Worm (Caenorhabditis elegans): Measurements from ENCODE around the gene C36B7.4.
A peak's percentile ranks its signal among the peaks of the same experiment; 100 is the strongest.

Gene C36B7.4

DNA sequence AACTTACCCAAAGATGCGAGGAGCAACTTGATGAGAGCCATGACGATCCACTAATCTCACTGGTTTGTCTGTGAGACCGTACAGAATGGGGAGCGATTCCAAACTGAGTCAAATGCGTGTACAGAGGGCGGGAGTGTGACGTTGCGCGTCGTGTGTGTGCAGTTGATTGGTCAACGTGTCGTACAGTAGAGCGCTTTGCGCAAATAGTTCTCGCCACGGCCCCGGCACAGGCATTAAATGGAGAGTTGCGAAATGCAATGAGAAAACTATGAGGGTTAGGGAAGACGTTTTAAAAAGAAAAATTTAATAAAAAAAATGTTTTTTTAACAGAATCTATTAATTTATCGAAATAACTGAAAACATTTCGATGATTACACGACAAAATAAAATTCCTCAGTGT lies 17.4 kb downstream of the C36B7.4 start, which contains the start of gene pdi-6 (continued):
- no peak for TF ChIP-seq mbf-1 (tag; optimal IDR thresholded peaks at IDR 0.05)
- peak; percentile 2 for TF ChIP-seq R02D3.7 (tag; optimal IDR thresholded peaks at IDR 0.05)
- no peak for TF ChIP-seq nhr-12 (tag; optimal IDR thresholded peaks at IDR 0.05)
- TF ChIP-seq ztf-4 (tag; optimal IDR thresholded peaks at IDR 0.05): peak; percentile 58
- TF ChIP-seq gmeb-1 (tag; optimal IDR thresholded peaks at IDR 0.05): peak; percentile 84
- no peak for TF ChIP-seq unc-39 (tag; optimal IDR thresholded peaks at IDR 0.05)
- TF ChIP-seq ztf-1 (GFP tag; conservative IDR thresholded peaks at IDR 0.05): no peak

DNA sequence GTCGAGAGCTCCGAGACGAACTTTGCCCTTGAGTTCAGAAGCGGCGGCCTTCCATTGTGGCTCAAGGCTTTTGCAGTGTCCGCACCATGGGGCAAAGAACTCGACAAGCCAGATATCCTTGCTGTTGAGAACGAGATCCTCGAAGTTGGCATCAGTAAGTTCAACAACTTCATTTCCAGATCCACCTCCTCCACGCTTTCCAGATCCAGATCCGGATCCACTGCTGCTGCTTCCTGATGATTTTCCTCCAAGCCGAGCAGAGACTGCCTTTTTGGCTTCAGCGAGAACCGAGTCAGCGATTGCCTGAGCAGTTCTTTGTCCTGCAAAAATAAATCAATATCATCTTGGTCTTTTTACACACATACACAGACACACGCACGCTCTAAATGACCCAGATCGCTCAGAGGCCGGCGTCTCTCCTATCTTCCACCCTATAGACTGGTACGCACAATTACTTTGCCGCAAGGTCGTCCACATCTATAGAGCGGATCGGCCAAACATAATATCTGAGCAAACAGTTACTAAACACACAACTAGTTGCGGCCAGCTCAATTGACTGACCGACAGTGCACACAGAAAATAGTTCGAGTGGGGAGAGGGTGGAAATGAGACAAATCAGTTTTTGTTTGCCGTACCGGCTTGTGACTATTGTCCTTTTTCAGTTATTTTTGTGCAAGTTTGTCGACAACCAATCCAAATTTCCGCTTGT lies 18.4 kb downstream of the C36B7.4 start:
- TF ChIP-seq nhr-129 (tag; optimal IDR thresholded peaks at IDR 0.05) (peak; percentile 53), skn-1 (tag; optimal IDR thresholded peaks at IDR 0.05) (no peak), dmd-4 (tag; optimal IDR thresholded peaks at IDR 0.05) (no peak), blmp-1 (tag; optimal IDR thresholded peaks at IDR 0.05; ENCODE audit: insufficient read depth) (no peak), F13H6.1 (tag; optimal IDR thresholded peaks at IDR 0.05) (peak; percentile 45)

DNA sequence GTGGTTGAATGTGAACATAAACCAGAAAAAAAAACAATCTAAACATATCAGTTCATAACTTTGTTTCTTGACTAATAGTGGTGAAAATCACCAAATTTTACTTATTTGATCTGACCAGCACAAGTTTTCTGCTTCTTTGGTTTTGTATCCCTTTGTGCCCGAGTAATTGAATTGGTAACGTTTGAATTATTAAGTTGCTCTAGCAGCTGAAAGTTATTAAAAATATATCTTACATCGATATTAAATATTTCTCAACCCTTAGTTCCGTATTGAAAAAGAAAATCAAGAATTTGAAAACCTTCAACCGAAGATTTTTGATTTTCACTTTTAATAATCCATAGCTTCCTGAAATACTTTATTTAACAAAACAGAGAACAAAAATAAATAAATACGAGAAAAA lies 19.8 kb downstream of the C36B7.4 start:
- TF ChIP-seq nhr-237 (tag; optimal IDR thresholded peaks at IDR 0.05) (no peak), mab-5 (tag; optimal IDR thresholded peaks at IDR 0.05) (no peak), zag-1 (tag; optimal IDR thresholded peaks at IDR 0.05) (no peak), blmp-1 (tag; optimal IDR thresholded peaks at IDR 0.05; ENCODE audit: insufficient read depth) (no peak), egl-27 (tag; optimal IDR thresholded peaks at IDR 0.05) (no peak), mbf-1 (tag; optimal IDR thresholded peaks at IDR 0.05) (no peak), unc-39 (tag; optimal IDR thresholded peaks at IDR 0.05) (no peak), lin-13 (GFP tag; optimal IDR thresholded peaks at IDR 0.05) (no peak), lin-39 (tag; optimal IDR thresholded peaks at IDR 0.05) (no peak), nhr-77 (tag; optimal IDR thresholded peaks at IDR 0.05) (no peak), sem-4 (tag; optimal IDR thresholded peaks at IDR 0.05) (no peak), unc-62 (GFP tag; optimal IDR thresholded peaks at IDR 0.05) (no peak), ceh-82 (tag; optimal IDR thresholded peaks at IDR 0.05) (no peak)

DNA sequence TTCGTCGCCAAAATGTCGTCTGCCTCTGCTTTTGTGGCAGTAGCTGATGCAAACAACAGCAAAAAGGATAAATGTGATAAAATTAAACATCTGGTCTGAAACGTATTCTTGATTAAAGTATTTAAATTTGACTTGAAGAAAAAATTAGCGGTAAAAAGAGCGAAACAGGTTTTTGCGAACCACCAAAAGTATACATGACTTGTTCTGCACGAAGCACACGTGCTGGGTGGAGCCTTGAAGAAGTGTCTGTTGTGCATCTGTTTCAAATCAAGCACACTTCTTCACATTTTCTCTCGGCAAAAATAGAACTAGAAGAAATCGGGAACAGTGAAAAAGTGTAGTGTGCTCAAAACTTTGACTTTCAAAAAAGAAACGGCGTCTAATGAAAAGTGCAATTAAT lies 22.6 kb downstream of the C36B7.4 start, which contains the start of gene B0403.3:
B0403.3 (minus strand) TSS at position 101 of the 400 bp plus-strand sequence.
- TF ChIP-seq skn-1 (tag; optimal IDR thresholded peaks at IDR 0.05) (no peak), nhr-129 (tag; optimal IDR thresholded peaks at IDR 0.05) (no peak)

DNA sequence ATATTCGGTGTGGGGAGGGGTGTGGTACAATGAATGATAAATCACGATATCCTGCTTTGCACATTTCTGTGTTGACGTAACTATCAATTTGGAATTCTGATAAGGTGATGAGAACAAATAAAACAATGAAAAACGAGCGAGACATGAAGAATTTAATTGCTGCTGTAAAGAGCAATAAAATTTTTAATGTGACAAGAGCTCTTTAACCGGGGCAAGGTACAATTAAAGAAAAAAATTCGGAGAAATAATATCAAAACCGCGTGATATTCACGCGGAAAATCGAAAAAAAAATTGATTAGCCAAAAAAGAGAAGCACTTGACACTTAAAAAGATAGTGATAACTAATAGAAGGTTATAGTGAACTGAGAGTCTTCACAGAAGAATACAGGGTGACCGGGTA lies 24.5 kb downstream of the C36B7.4 start:
- no peak for TF ChIP-seq unc-39 (tag; optimal IDR thresholded peaks at IDR 0.05)
- TF ChIP-seq fos-1 (tag; optimal IDR thresholded peaks at IDR 0.05): peak; percentile 3

DNA sequence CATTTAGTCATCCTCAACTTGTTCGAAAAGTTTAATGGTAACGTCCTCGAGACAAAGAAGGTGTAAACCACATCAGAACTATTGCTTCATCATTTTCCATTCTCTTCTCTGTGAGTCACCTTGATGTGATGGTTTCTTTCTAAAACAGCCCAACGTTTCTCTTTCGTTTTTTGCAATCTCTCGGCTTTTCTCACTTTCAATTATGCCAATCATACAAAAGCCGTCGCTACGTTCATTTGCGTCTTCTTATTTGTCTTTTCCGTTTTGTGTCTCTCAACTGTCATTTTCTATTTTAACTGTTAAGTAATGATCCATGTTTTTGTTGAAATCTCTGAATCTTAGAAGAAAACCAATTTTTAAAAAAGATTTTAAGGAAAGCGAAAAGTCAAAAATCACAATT lies 28.5 kb downstream of the C36B7.4 start, which contains the start of gene B0403.5:
B0403.5 (plus strand) TSS at position 368 of the 400 bp plus-strand sequence.
- TF ChIP-seq sem-4 (tag; optimal IDR thresholded peaks at IDR 0.05) (no peak), nhr-23 (tag; optimal IDR thresholded peaks at IDR 0.05) (no peak), blmp-1 (tag; optimal IDR thresholded peaks at IDR 0.05; ENCODE audit: insufficient read depth) (peak; percentile 51)

DNA sequence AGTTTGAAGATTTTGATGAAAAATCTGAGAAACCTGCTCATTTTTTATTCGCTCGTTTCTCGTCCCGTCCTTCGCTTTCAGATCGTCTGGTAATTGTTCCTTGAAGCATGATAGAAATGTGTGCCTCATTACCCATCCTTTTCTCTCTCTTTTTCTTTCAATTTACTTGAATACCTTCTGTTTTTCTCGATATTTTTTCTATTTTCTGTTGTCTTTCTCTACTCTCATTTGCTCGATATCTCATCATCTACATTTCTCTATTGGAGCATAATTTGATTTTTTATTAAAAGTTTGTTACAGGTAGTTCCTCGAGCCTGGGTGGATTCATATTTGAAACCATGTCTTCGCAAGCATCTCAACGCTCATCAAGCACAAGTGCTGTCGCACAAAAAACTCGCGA lies 35.5 kb downstream of the C36B7.4 start, which contains the start of gene ubc-17:
ubc-17 (plus strand) TSS at position 301 of the 400 bp plus-strand sequence.
- no peak for TF ChIP-seq unc-39 (tag; optimal IDR thresholded peaks at IDR 0.05)
- no peak for TF ChIP-seq unc-62 (GFP tag; optimal IDR thresholded peaks at IDR 0.05)
- no peak for TF ChIP-seq ztf-1 (GFP tag; conservative IDR thresholded peaks at IDR 0.05)
- TF ChIP-seq crh-2 (tag; optimal IDR thresholded peaks at IDR 0.05): no peak
- no peak for TF ChIP-seq mdl-1 (tag; optimal IDR thresholded peaks at IDR 0.05)
- TF ChIP-seq lin-39 (tag; optimal IDR thresholded peaks at IDR 0.05): no peak
- TF ChIP-seq nhr-10 (tag; optimal IDR thresholded peaks at IDR 0.05): no peak
- no peak for TF ChIP-seq ceh-16 (tag; optimal IDR thresholded peaks at IDR 0.05)
- no peak for TF ChIP-seq zag-1 (tag; optimal IDR thresholded peaks at IDR 0.05)
- TF ChIP-seq sma-3 (GFP tag; optimal IDR thresholded peaks at IDR 0.05): no peak
- TF ChIP-seq R02D3.7 (tag; optimal IDR thresholded peaks at IDR 0.05): no peak
- no peak for TF ChIP-seq C34F6.9 (tag; optimal IDR thresholded peaks at IDR 0.05)
